Worm (Caenorhabditis elegans): ENCODE measurements around the gene T14A8.2.

ce11 chrIV:7849235-7849634 is 26.8 kb upstream of the T14A8.2 start:
- TF ChIP-seq flt-1 (GFP tag; IDR thresholded peaks at IDR 0.05) (no peak), tab-1 (GFP tag; IDR thresholded peaks at IDR 0.05) (no peak), ztf-29 (GFP tag; IDR thresholded peaks at IDR 0.05) (no peak), cog-1 (tag; optimal IDR thresholded peaks at IDR 0.05) (no peak), T22C8.4 (GFP tag; IDR thresholded peaks at IDR 0.05) (no peak), klf-2 (GFP tag; conservative IDR thresholded peaks at IDR 0.05) (no peak)
